Worm (Caenorhabditis elegans): ENCODE results near the gene ZK177.2.

ZK177.2 gene

DNA sequence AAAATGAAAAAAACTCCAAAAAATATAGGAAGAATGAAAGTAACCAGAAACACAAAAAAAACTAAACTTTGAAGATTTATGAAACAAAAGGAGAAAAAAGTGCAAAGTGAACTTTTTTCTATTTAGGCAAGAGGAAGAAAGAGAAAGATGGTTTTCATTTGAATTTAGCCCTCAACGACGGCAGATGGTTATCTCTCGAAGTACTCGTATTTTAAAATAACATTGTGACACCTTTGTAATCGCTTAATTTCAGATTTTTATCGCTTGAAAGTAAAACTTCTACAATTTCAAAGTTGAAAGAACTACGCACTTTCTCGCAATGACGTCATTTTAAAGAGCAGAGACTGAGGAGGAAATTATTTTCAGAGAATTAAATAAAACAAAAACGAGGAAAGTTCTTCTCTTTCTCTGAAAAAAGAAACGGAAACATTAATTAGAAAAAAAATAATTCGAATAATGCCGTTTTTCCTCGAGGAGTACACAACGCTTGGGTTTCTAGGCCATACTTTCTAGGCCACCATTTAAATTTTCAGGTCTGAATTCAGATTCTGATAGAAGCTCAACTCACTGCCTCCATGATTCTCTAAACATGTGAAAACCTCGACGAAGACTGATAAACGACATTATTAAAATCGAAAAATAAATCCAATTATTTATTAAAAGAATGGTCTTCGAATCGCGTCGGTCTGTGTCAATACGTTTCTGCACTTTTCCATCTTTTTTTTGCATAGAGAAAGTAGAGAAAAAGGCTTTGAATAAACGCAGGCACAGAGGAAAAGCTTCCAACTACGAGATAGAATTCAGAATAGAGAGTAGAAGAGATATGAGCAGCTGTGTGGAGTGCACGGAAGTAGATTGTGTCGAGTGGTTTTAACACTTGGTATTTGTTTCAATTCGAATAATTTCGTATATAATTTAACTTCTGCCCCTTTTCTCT lies 7.3 kb upstream of the ZK177.2 start:
- TF ChIP-seq aly-1 (tag; optimal IDR thresholded peaks at IDR 0.05), result no peak
- no peak for TF ChIP-seq ceh-13 (GFP tag; optimal IDR thresholded peaks at IDR 0.05)
- TF ChIP-seq tbx-11 (GFP tag; IDR thresholded peaks at IDR 0.05), result no peak
- TF ChIP-seq F13C5.2 (tag; optimal IDR thresholded peaks at IDR 0.05), result no peak
- TF ChIP-seq tra-4 (tag; optimal IDR thresholded peaks at IDR 0.05), result no peak
- no peak for TF ChIP-seq ceh-36 (tag; optimal IDR thresholded peaks at IDR 0.05)
- TF ChIP-seq tbx-37 (GFP tag; conservative IDR thresholded peaks at IDR 0.05), result no peak
- no peak for TF ChIP-seq flt-1 (GFP tag; IDR thresholded peaks at IDR 0.05)

DNA sequence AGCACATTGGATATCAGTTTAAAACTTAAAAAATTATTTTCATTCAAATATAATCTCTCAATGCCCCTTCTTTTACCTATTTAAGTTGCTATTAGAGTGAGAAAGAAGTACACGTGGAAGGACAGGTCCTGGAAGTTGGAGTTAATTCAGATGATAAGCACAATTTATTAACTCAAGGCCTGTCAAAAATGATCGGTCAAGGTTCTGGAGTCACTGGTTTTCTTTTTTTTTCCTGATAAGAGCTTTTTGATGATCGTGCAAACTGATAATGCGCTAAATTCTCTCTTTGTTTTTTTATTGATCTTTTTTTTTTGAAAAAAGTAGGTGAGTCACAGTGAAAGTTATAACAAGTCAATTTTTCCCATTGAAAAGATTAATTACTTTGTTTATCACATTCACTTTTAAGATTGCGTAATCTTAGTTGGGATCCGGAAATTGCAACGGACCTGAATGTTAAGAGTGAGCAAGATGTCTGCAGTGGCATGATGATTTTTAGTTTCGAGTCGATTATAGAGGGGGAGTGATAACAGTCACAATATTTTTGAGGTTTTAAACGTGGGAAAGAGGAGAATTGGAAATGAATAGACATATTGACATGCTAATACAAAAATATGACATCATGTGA lies 6.4 kb upstream of the ZK177.2 start:
- no peak for TF ChIP-seq ama-1 (optimal IDR thresholded peaks at IDR 0.05)
- TF ChIP-seq tra-4 (tag; optimal IDR thresholded peaks at IDR 0.05), result no peak
- no peak for TF ChIP-seq hmg-4 (GFP tag; optimal IDR thresholded peaks at IDR 0.05)
- no peak for TF ChIP-seq aly-1 (tag; optimal IDR thresholded peaks at IDR 0.05)
- no peak for TF ChIP-seq B0310.2 (tag; optimal IDR thresholded peaks at IDR 0.05)

DNA sequence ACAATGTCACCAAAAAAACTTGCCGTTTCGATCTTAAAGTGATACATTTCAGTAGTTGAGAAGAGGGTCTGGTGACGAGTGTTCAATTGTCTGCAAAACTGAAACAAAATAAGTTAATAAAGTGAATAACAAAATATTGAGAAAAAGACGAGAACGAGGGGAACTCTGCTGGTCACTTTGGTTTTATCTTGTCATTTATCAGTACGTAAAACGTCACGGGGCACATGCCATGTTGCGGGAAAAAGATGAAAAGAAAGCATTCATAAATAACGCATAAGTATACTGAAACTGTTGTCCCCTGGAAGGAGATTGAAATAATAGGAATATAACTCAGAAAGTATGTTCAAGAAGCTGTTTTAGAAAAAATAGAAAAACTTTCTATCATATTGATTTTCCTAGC lies 4.2 kb upstream of the ZK177.2 start, which contains the start of gene sahd-1:
sahd-1 (minus strand) TSS at position 100 of the 400 bp plus-strand sequence.
- no peak for TF ChIP-seq hmg-4 (GFP tag; optimal IDR thresholded peaks at IDR 0.05)
- no peak for TF ChIP-seq aly-1 (tag; optimal IDR thresholded peaks at IDR 0.05)

DNA sequence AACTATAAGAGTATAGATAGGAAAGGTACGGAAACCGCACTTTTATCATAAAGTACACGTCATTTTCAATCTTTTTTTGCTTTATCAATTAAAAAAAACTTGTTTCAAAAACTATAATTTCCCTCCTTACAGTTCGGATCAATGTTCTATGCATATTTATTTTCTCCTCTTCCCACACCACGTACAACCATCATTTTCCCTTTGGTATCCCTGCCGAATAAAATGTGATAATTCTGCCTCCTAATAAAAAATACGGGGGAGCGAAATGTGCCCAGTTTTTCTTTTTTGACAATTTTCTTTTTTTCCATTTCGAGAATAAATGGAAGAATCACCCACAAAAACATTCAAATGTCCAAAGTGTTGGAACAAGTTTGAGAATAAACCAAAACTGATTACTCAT lies 3.5 kb upstream of the ZK177.2 start, which contains the start of gene ZK177.3:
ZK177.3 (plus strand) TSS at position 301 of the 400 bp plus-strand sequence.
- TF ChIP-seq hmg-4 (GFP tag; optimal IDR thresholded peaks at IDR 0.05) (no peak), ama-1 (optimal IDR thresholded peaks at IDR 0.05) (no peak), flt-1 (GFP tag; IDR thresholded peaks at IDR 0.05) (no peak)

DNA sequence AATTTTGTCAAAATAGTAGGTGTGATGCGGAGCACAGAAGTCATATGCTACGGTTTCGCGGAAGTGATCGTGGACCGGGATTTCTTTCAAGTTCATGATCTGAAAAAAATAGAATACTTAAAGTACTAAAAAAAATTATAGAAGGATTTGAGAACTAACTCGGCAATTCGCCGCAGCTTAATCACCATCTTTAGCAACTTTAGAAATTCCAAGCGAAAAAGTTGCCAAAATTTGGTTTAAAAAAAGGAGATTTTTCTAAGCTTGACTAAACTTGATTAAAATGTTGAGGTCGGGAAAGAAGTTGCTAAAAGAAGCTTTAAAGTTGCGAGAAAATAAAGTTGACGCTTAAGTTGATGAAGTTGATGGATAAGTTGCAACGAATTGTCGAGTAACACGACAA lies 1.4 kb upstream of the ZK177.2 start, which contains the start of gene ZK177.9:
ZK177.9 (minus strand) TSS at position 101 of the 400 bp plus-strand sequence.
- no peak for TF ChIP-seq F13C5.2 (tag; optimal IDR thresholded peaks at IDR 0.05)
- TF ChIP-seq ceh-36 (tag; optimal IDR thresholded peaks at IDR 0.05), result no peak
- TF ChIP-seq hmg-4 (GFP tag; optimal IDR thresholded peaks at IDR 0.05), result no peak
- no peak for TF ChIP-seq hmbx-1 (tag; optimal IDR thresholded peaks at IDR 0.05)
- no peak for TF ChIP-seq flt-1 (GFP tag; IDR thresholded peaks at IDR 0.05)
- no peak for TF ChIP-seq scrt-1 (GFP tag; IDR thresholded peaks at IDR 0.05)
- no peak for TF ChIP-seq hnd-1 (tag; optimal IDR thresholded peaks at IDR 0.05)

DNA sequence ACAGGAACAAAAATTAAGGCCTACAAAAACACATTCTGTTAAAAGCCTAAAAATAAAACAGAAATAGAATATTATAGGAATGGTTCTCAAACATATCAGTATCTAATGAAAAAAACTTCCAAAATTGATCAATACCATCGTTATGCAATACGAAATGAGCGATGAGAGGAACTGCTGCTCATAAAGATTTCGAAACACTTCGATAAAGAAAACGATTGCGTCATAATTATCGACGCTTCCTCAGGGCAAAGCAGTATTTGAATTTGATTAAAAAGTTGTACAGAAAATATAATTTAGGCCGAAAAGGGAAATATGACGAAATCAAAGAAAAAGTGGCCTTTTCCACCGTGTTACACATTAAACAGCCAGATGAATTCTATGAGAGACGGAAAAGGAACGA lies 955 bp upstream of the ZK177.2 start:
- no peak for TF ChIP-seq aly-1 (tag; optimal IDR thresholded peaks at IDR 0.05)
- TF ChIP-seq ama-1 (optimal IDR thresholded peaks at IDR 0.05), result no peak
- TF ChIP-seq scrt-1 (GFP tag; IDR thresholded peaks at IDR 0.05), result no peak
- no peak for TF ChIP-seq ets-7 (tag; optimal IDR thresholded peaks at IDR 0.05)

DNA sequence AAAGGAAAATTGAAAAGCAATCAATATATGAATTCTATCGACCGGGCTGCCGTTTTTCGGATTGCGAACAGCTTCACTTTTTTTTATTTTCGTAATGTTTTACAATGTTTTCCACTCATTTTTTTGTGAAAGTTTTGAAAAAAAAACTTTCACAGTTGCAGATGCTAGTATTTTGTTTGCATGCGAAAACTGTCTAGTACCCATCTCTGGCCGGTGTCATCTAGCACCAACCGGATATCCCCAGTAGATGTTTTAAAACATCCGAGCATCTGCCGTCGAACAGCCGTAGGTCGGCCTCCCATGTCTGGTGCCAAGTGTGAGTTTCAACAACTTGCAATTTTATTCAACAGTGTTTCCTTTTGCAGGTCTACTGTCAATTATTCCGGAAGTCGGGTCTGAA lies 2.4 kb downstream of the ZK177.2 start, which contains the start of gene ZK177.12:
ZK177.12 (plus strand) TSS at position 301 of the 400 bp plus-strand sequence.
- TF ChIP-seq hmbx-1 (tag; optimal IDR thresholded peaks at IDR 0.05), result no peak
- no peak for TF ChIP-seq tbx-11 (GFP tag; IDR thresholded peaks at IDR 0.05)
- TF ChIP-seq pes-1 (GFP tag; IDR thresholded peaks at IDR 0.05), result no peak
- no peak for TF ChIP-seq ceh-13 (GFP tag; optimal IDR thresholded peaks at IDR 0.05)
- TF ChIP-seq ama-1 (optimal IDR thresholded peaks at IDR 0.05), result no peak
- no peak for TF ChIP-seq F13C5.2 (tag; optimal IDR thresholded peaks at IDR 0.05)
- no peak for TF ChIP-seq flt-1 (GFP tag; IDR thresholded peaks at IDR 0.05)
- TF ChIP-seq aly-1 (tag; optimal IDR thresholded peaks at IDR 0.05), result no peak

DNA sequence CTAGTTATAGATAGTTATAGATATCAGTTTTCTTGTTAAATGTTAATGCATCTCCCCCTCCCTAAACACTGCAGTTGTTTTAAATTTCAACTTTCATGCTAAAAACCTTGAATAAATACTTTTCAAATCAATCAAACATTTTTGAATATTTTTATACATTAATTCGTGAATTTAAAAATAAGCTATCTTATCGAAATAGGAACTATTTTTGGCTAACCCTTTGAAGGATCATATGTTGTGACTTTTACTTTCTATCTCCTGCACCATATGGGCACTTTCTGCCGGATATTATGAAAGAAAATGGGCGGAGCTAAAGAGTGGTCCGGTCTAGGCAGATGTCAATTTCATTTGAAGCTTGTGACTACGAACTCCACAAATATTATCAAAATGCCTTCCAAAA lies 3.6 kb downstream of the ZK177.2 start, which contains the start of gene ZK177.11:
ZK177.11 (plus strand) TSS at position 301 of the 400 bp plus-strand sequence.
- TF ChIP-seq F13C5.2 (tag; optimal IDR thresholded peaks at IDR 0.05) (no peak), B0310.2 (tag; optimal IDR thresholded peaks at IDR 0.05) (no peak), ceh-13 (GFP tag; optimal IDR thresholded peaks at IDR 0.05) (no peak), tbx-37 (GFP tag; conservative IDR thresholded peaks at IDR 0.05) (no peak)

DNA sequence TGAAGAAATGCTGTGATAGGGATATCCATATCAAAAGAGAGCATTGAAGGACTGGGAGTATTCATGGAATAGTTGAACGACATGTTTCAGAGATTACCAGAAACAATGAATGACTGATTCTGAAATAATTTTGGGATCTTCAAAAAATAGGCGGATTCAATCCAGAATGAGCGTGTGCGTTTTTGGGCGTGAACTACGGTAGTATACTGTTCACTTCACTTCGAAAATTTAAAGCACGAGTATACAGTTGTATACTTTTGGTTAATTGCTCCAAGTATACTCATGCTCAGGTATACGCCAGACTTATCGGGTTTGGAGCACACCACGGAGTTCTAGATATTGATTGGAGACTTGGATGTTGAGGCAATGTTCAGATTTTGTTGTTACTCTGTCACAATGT lies 6.3 kb downstream of the ZK177.2 start, which contains the start of gene tbx-35:
tbx-35 (minus strand) TSS at position 101 of the 400 bp plus-strand sequence.
- no peak for TF ChIP-seq hmbx-1 (tag; optimal IDR thresholded peaks at IDR 0.05)
- no peak for TF ChIP-seq ceh-13 (GFP tag; optimal IDR thresholded peaks at IDR 0.05)
- no peak for TF ChIP-seq tra-4 (tag; optimal IDR thresholded peaks at IDR 0.05)
- no peak for TF ChIP-seq B0310.2 (tag; optimal IDR thresholded peaks at IDR 0.05)
- TF ChIP-seq tbx-37 (GFP tag; conservative IDR thresholded peaks at IDR 0.05), result no peak
- TF ChIP-seq tbx-11 (GFP tag; IDR thresholded peaks at IDR 0.05), result no peak
- no peak for TF ChIP-seq aly-1 (tag; optimal IDR thresholded peaks at IDR 0.05)
- TF ChIP-seq scrt-1 (GFP tag; IDR thresholded peaks at IDR 0.05), result no peak
- no peak for TF ChIP-seq ceh-36 (tag; optimal IDR thresholded peaks at IDR 0.05)
- TF ChIP-seq hnd-1 (tag; optimal IDR thresholded peaks at IDR 0.05), result no peak
- no peak for TF ChIP-seq pes-1 (GFP tag; IDR thresholded peaks at IDR 0.05)
- no peak for TF ChIP-seq flt-1 (GFP tag; IDR thresholded peaks at IDR 0.05)
- TF ChIP-seq F13C5.2 (tag; optimal IDR thresholded peaks at IDR 0.05), result no peak
- TF ChIP-seq hmg-4 (GFP tag; optimal IDR thresholded peaks at IDR 0.05), result no peak
- no peak for TF ChIP-seq sea-1 (GFP tag; conservative IDR thresholded peaks at IDR 0.05)
